Worm (Caenorhabditis elegans) whole organism, L1 larva: ENCODE results near the gene K09H11.4.
"Not testable (repeated sequence)": the region's sequence is repeated elsewhere in the genome, so short reads cannot be mapped to it uniquely, and the experiment has no call there.

Experiments
- F16B12.6 ChIP-seq: fragments of 150-350 bp; optimal IDR thresholded peaks from 2 replicates; lab custom pipeline; 2014; ENCODE audit warnings: missing biosample characterization, missing genetic modification characterization
- Y116A8C.19 ChIP-seq: sonication (generic microtip); optimal IDR thresholded peaks from 2 replicates; lab custom pipeline; 2016; ENCODE audit warnings: missing compliant biosample characterization, missing genetic modification characterization, borderline replicate concordance
- ceh-63 ChIP-seq: fragments of 200-800 bp; sonication (Bioruptor generic); optimal IDR thresholded peaks from 2 replicates; lab custom pipeline; 2018; ENCODE audit warnings: mild to moderate bottlenecking, missing genetic modification characterization, missing compliant biosample characterization
- ceh-8 ChIP-seq: fragments of 200-800 bp; sonication (Bioruptor generic); optimal IDR thresholded peaks from 2 replicates; lab custom pipeline; 2018; ENCODE audit warnings: mild to moderate bottlenecking, missing genetic modification characterization, moderate library complexity, missing compliant biosample characterization
- ceh-82 ChIP-seq, 3 experiments: fragments of 150-350 bp in 1 of 3; sonication (generic microtip) in 2 of 3; optimal IDR thresholded peaks; 2 replicates each; lab custom pipeline; 2014 to 2017; ENCODE audit warnings: missing biosample characterization in 3 of 3, missing genetic modification characterization in 3 of 3
- dsc-1 ChIP-seq: sonication (generic microtip); optimal IDR thresholded peaks from 2 replicates; lab custom pipeline; 2016; ENCODE audit warnings: mild to moderate bottlenecking, missing genetic modification characterization, missing compliant biosample characterization
- efl-1 ChIP-seq, 4 experiments: fragments of 150-350 bp; optimal IDR thresholded peaks in 3 of 4; peaks in 1 of 4; 1 replicate in 1 of 4; 2 replicates in 3 of 4; lab custom pipeline; 2014; ENCODE audit warnings: missing biosample characterization in 2 of 4, missing genetic modification characterization in 2 of 4, missing genetic modification reagents in 2 of 4
- egl-13 ChIP-seq: sonication (generic microtip); optimal IDR thresholded peaks from 2 replicates; lab custom pipeline; 2016; ENCODE audit warnings: missing genotype, missing genetic modification reagents, missing genetic modification characterization, missing compliant biosample characterization
- elt-2 ChIP-seq: sonication (generic microtip); optimal IDR thresholded peaks from 2 replicates; lab custom pipeline; 2016; ENCODE audit warnings: missing genetic modification characterization, mild to moderate bottlenecking, inconsistent platforms, missing compliant biosample characterization, missing genetic modification reagents
- elt-3 ChIP-seq, 6 experiments: fragments of 150-350 bp in 1 of 6; sonication (generic microtip); optimal IDR thresholded peaks; 2 replicates each; lab custom pipeline; 2017 to 2018; ENCODE audit warnings: missing biosample characterization in 6 of 6, missing genetic modification characterization in 6 of 6, inconsistent platforms in 1 of 6
- ets-5 ChIP-seq: fragments of 200-800 bp; sonication (Bioruptor generic); IDR thresholded peaks from 2 replicates; pipeline ENCODE4 v1.3.6; 2022; ENCODE audit warnings: missing genetic modification characterization, missing compliant biosample characterization
- fkh-10 ChIP-seq: sonication (generic microtip); optimal IDR thresholded peaks from 2 replicates; lab custom pipeline; 2017; ENCODE audit warnings: missing biosample characterization, missing genetic modification reagents, missing genetic modification characterization
- grh-1 ChIP-seq: fragments of 200-800 bp; sonication (Bioruptor generic); IDR thresholded peaks from 2 replicates; pipeline ENCODE4 v1.3.6; 2022; ENCODE audit warnings: missing genetic modification reagents, missing genetic modification characterization, missing compliant biosample characterization
- hpl-2 ChIP-seq: fragments of 150-350 bp; optimal IDR thresholded peaks from 2 replicates; lab custom pipeline; 2014; ENCODE audit warnings: missing biosample characterization, missing genetic modification reagents, missing genetic modification characterization
- irx-1 ChIP-seq: sonication (generic microtip); optimal IDR thresholded peaks from 2 replicates; lab custom pipeline; 2016; ENCODE audit warnings: missing genetic modification characterization, missing compliant biosample characterization
- jun-1 ChIP-seq: fragments of 150-350 bp; optimal IDR thresholded peaks from 2 replicates; lab custom pipeline; 2014; ENCODE audit warnings: missing biosample characterization, missing genetic modification reagents, missing genetic modification characterization
- lin-13 ChIP-seq: fragments of 150-350 bp; optimal IDR thresholded peaks from 2 replicates; lab custom pipeline; 2014; ENCODE audit warnings: missing biosample characterization, missing genetic modification reagents, missing genetic modification characterization
- lin-14 ChIP-seq: fragments of 200-800 bp; sonication (Bioruptor generic); optimal IDR thresholded peaks from 2 replicates; lab custom pipeline; 2018; ENCODE audit warnings: mild to moderate bottlenecking, missing genetic modification characterization, moderate library complexity, missing compliant biosample characterization
- lin-35 ChIP-seq, 2 experiments: fragments of 150-350 bp; optimal IDR thresholded peaks; 2 replicates each; lab custom pipeline; 2014; ENCODE audit warnings: missing biosample characterization in 2 of 2, missing genetic modification characterization in 2 of 2, missing genetic modification reagents in 2 of 2
- lir-3 ChIP-seq: sonication (generic microtip); optimal IDR thresholded peaks from 2 replicates; lab custom pipeline; 2016; ENCODE audit warnings: mild to moderate bottlenecking, missing genetic modification characterization, moderate library complexity, missing compliant biosample characterization; ENCODE audit not compliant: poor library complexity
- lsy-2 ChIP-seq, 2 experiments: fragments of 150-350 bp; optimal IDR thresholded peaks; 2 replicates each; lab custom pipeline; 2014; ENCODE audit warnings: missing biosample characterization in 2 of 2, missing genetic modification characterization in 2 of 2
- mab-9 ChIP-seq: fragments of 200-800 bp; sonication (Bioruptor generic); IDR thresholded peaks from 2 replicates; pipeline ENCODE4 v1.3.6; 2022; ENCODE audit warnings: missing genetic modification reagents, missing genetic modification characterization, missing compliant biosample characterization
- nhr-12 ChIP-seq: sonication (generic microtip); optimal IDR thresholded peaks from 2 replicates; lab custom pipeline; 2017; ENCODE audit warnings: missing biosample characterization, missing genetic modification characterization
- nhr-47 ChIP-seq: sonication (generic microtip); optimal IDR thresholded peaks from 2 replicates; lab custom pipeline; 2016; ENCODE audit warnings: mild to moderate bottlenecking, missing genetic modification characterization, moderate library complexity, missing compliant biosample characterization
- nhr-71 ChIP-seq: sonication (generic microtip); optimal IDR thresholded peaks from 2 replicates; lab custom pipeline; 2016; ENCODE audit warnings: mild to moderate bottlenecking, missing genetic modification characterization, moderate library complexity, missing compliant biosample characterization
- nhr-77 ChIP-seq: fragments of 150-350 bp; optimal IDR thresholded peaks from 2 replicates; lab custom pipeline; 2014; ENCODE audit warnings: missing biosample characterization, missing genetic modification characterization
- nhr-84 ChIP-seq: sonication (generic microtip); optimal IDR thresholded peaks from 2 replicates; lab custom pipeline; 2017; ENCODE audit warnings: missing biosample characterization, missing genetic modification characterization
- nhr-90 ChIP-seq: sonication (generic microtip); optimal IDR thresholded peaks from 2 replicates; lab custom pipeline; 2016; ENCODE audit warnings: mild to moderate bottlenecking, missing genetic modification characterization, missing compliant biosample characterization; ENCODE audit not compliant: poor library complexity
- pag-3 ChIP-seq: sonication (generic microtip); optimal IDR thresholded peaks from 2 replicates; lab custom pipeline; 2017; ENCODE audit warnings: missing genetic modification characterization, mild to moderate bottlenecking, missing compliant biosample characterization, antibody characterized with exemption, borderline replicate concordance; ENCODE audit not compliant: insufficient read depth
- pax-3 ChIP-seq: fragments of 200-800 bp; sonication (Bioruptor generic); optimal IDR thresholded peaks from 2 replicates; lab custom pipeline; 2018; ENCODE audit warnings: mild to moderate bottlenecking, missing genetic modification characterization, moderate library complexity, missing compliant biosample characterization
- snu-23 ChIP-seq: sonication (generic microtip); optimal IDR thresholded peaks from 2 replicates; lab custom pipeline; 2016; ENCODE audit warnings: missing genetic modification characterization, missing compliant biosample characterization
- sox-4 ChIP-seq: sonication (generic microtip); optimal IDR thresholded peaks from 2 replicates; lab custom pipeline; 2016; ENCODE audit warnings: missing genetic modification characterization, missing compliant biosample characterization
- swsn-7 ChIP-seq: sonication (generic microtip); optimal IDR thresholded peaks from 2 replicates; lab custom pipeline; 2016; ENCODE audit warnings: missing genetic modification characterization, missing compliant biosample characterization
- unc-62 ChIP-seq: fragments of 150-350 bp; optimal IDR thresholded peaks from 2 replicates; lab custom pipeline; 2014; ENCODE audit warnings: missing biosample characterization, missing genetic modification reagents, missing genetic modification characterization
- unc-86 ChIP-seq: sonication (generic microtip); optimal IDR thresholded peaks from 2 replicates; lab custom pipeline; 2016; ENCODE audit warnings: missing genetic modification characterization, missing compliant biosample characterization
- unc-98 ChIP-seq: fragments of 200-800 bp; sonication (Bioruptor generic); IDR thresholded peaks from 2 replicates; pipeline ENCODE4 v1.3.6; 2022; ENCODE audit warnings: missing genetic modification characterization, missing compliant biosample characterization
- zip-4 ChIP-seq: fragments of 200-800 bp; sonication (Bioruptor generic); optimal IDR thresholded peaks from 2 replicates; lab custom pipeline; 2018; ENCODE audit warnings: mild to moderate bottlenecking, missing genetic modification characterization, moderate library complexity, missing compliant biosample characterization

Gene K09H11.4

DNA sequence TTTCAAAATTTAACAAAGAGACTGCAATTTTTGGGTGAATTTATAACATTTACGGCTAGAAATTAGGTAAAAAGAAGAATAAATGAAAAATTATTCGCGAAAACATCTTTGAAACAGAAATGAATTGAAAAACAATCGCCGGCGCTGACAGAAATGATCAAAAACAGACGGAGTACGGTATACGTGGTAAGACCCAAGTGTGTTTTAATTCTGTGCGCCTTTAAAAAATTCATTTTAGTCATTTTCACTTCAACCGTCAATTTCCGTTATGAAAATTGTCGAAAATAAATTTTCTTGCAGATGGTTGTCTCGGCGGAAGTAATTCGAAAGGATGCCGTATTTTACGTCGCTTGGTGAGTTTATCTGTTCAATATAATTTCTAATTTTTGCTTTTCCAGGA lies 29.8 kb upstream of the K09H11.4 start, which contains the start of gene C53A3.3:
C53A3.3 (plus strand) TSS at position 301 of the 400 bp plus-strand sequence.
- TF ChIP-seq elt-3 (tag; optimal IDR thresholded peaks at IDR 0.05; lab: Kevin White, UChicago) (no peak), pax-3 (tag; lab: Kevin White, UChicago) (no peak)

ce11 chrV:5755203-5755693 lies 28.9 kb upstream of the K09H11.4 start, which contains the start of gene K09H11.11:
TSS of gene K09H11.11 (minus strand) at chrV:5755253.
- not testable (repeated sequence) for TF ChIP-seq nhr-77 (tag; lab: Kevin White, UChicago); lin-35 (GFP tag; optimal IDR thresholded peaks at IDR 0.05; lab: Kevin White, UChicago); ceh-82 (tag; optimal IDR thresholded peaks at IDR 0.05; lab: Kevin White, UChicago)
- TF ChIP-seq, all 84 proteins: peak for 0; not testable (repeated sequence) for 84

ce11 chrV:5753432-5753831 lies 27.1 kb upstream of the K09H11.4 start, which contains the start of gene pgph-1:
TSS of gene pgph-1 (minus strand) at chrV:5753532.
- TF ChIP-seq nhr-84 (tag; lab: Kevin White, UChicago) (no peak), nhr-77 (tag; lab: Kevin White, UChicago) (no peak), unc-98 (GFP tag; lab: Robert Waterston, UW) (no peak), snu-23 (GFP tag; lab: Kevin White, UChicago) (no peak), fkh-10 (GFP tag; lab: Kevin White, UChicago) (no peak), irx-1 (tag; lab: Kevin White, UChicago) (no peak), zip-4 (GFP tag; lab: Kevin White, UChicago) (no peak), pag-3 (tag; lab: Kevin White, UChicago) (no peak)

DNA sequence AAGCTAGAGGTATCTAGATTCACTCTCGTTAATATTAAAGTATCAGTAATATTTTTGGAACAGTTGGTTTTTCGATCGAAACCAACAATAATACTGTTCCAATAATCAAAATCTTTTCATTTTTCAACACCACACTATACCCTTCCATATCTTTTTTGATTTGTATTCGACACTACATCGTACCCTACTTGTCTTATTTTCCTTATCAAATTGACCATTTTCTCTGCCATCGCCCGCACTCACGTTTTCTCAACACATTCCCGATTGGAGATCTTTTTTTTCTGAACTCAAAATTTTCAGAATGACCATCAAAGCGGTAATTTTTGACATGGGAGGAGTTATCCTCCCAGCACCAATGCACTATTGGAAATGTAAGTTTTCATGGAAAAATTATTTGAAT lies 21.2 kb upstream of the K09H11.4 start, which contains the start of gene acds-10:
acds-10 (plus strand) TSS at position 301 of the 400 bp plus-strand sequence.
- TF ChIP-seq efl-1 (optimal IDR thresholded peaks at IDR 0.05; lab: Kevin White, UChicago) (no peak), efl-1 (GFP tag; optimal IDR thresholded peaks at IDR 0.05 in 1 of 2; lab: Kevin White, UChicago) (peak in 1 of 2 experiments; percentile 18), dsc-1 (tag; lab: Kevin White, UChicago) (no peak), jun-1 (tag; lab: Kevin White, UChicago) (no peak)

- TF ChIP-seq lsy-2 (tag; optimal IDR thresholded peaks at IDR 0.05; lab: Kevin White, UChicago), result no peak
- TF ChIP-seq nhr-12 (tag; lab: Kevin White, UChicago), result no peak
- TF ChIP-seq ceh-63, result peak; percentile 77
- TF ChIP-seq ets-5 (GFP tag; lab: Robert Waterston, UW), result no peak
- no peak for TF ChIP-seq Y116A8C.19 (tag; lab: Kevin White, UChicago)
- TF ChIP-seq hpl-2, result no peak
These were observed 19.9 kb upstream of the K09H11.4 start for ce11 chrV:5746237-5746636.

DNA sequence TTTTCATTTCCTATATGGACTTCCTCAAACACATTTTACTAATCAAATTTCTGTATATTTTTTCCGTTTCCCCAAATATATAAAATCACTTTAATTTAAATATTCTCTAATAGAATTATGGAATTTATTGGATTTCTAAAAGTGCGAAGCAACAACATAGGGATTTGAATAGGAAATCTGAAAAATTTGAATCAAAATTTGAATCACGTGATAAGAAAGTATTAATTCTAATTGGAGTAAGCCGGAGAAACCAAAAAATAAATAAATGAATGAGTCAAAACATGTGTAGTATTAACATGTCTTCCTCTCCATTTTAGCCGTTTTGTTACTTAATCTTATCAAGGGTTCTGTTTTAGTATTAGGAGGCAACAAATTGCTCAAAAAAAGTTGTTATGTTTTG lies 14.9 kb upstream of the K09H11.4 start:
- no peak for TF ChIP-seq lin-13 (GFP tag; lab: Kevin White, UChicago)
- peak; percentile 22 for TF ChIP-seq nhr-47 (tag; lab: Kevin White, UChicago)
- TF ChIP-seq dsc-1 (tag; lab: Kevin White, UChicago), result peak; percentile 87
- no peak for TF ChIP-seq mab-9
- no peak for TF ChIP-seq zip-4 (GFP tag; lab: Kevin White, UChicago)
- peak; percentile 55 for TF ChIP-seq egl-13

DNA sequence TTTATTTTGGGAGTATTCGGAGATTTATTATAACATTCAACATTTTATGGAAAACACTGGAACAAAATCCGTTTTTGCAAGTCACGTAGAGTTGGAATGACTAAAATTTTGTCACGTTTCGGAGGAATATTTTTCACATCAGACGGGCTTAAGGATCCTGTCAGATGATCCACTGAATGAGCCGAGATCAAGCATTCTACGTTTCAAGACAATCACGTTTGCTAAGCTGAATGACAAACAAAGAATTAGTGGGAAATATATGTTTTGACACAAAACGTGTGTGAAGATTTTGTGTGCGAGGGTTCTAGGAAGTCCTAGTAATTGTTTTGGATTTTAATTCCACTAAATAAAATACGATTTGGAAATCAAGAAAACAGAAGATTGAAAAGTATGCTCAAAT lies 13.1 kb upstream of the K09H11.4 start:
- TF ChIP-seq unc-86 (tag; lab: Kevin White, UChicago), result no peak
- TF ChIP-seq nhr-90 (tag; lab: Kevin White, UChicago), result no peak
- TF ChIP-seq elt-2 (tag; lab: Kevin White, UChicago), result no peak
- TF ChIP-seq swsn-7 (tag; lab: Kevin White, UChicago), result no peak
- TF ChIP-seq pax-3 (tag; lab: Kevin White, UChicago), result peak; percentile 29
- peak; percentile 85 for TF ChIP-seq dsc-1 (tag; lab: Kevin White, UChicago)
- no peak for TF ChIP-seq unc-62 (GFP tag; lab: Kevin White, UChicago)
- TF ChIP-seq lir-3 (tag; lab: Kevin White, UChicago), result no peak
- TF ChIP-seq efl-1 (optimal IDR thresholded peaks at IDR 0.05; lab: Kevin White, UChicago), result no peak
- TF ChIP-seq efl-1 (GFP tag; optimal IDR thresholded peaks at IDR 0.05 in 1 of 2; lab: Kevin White, UChicago), result peak in 1 of 2 experiments; percentile 87
- peak; percentile 35 for TF ChIP-seq sox-4 (tag; lab: Kevin White, UChicago)
- peak; percentile 34 for TF ChIP-seq nhr-71
- TF ChIP-seq F16B12.6 (tag; lab: Kevin White, UChicago), result no peak
- no peak for TF ChIP-seq grh-1
- TF ChIP-seq mab-9, result no peak
- TF ChIP-seq ceh-8 (GFP tag; lab: Kevin White, UChicago), result no peak
- TF ChIP-seq lin-14 (GFP tag; lab: Kevin White, UChicago), result no peak
